Worm (Caenorhabditis elegans): ENCODE results near the gene C27F2.10.
A peak's percentile ranks its signal among the peaks of the same experiment; 100 is the strongest.

Gene C27F2.10

DNA sequence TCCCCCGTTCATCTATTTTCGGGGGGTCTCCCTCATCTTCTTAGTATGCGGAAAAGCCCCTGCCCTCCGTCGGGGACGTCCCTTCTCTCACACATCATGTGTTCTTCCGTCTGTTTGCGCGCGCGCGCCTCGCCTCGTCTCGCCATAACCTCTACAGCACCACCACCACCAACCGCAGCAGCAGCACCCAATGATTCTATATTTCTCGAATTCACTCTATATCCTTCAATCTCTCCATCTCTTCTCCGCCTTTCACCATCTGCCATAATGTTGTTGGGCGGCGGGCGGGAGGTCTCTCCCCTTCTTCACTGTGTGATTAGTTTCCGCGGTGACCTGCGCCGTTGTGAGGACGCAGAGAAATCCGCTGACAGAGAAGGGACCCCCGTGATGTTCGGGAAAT lies 39.3 kb downstream of the C27F2.10 start:
- TF ChIP-seq nhr-77 (tag; optimal IDR thresholded peaks at IDR 0.05) (no peak), C34F6.9 (tag; optimal IDR thresholded peaks at IDR 0.05) (no peak), crh-2 (tag; optimal IDR thresholded peaks at IDR 0.05) (no peak), R02D3.7 (tag; optimal IDR thresholded peaks at IDR 0.05) (no peak), unc-39 (tag; optimal IDR thresholded peaks at IDR 0.05) (no peak), ceh-16 (tag; optimal IDR thresholded peaks at IDR 0.05) (no peak), nhr-10 (tag; optimal IDR thresholded peaks at IDR 0.05) (no peak), sma-9 (GFP tag; optimal IDR thresholded peaks at IDR 0.05) (no peak), sma-9 (tag; optimal IDR thresholded peaks at IDR 0.05) (no peak), F13H6.1 (tag; optimal IDR thresholded peaks at IDR 0.05) (peak; percentile 29), dmd-4 (tag; optimal IDR thresholded peaks at IDR 0.05) (no peak), ceh-82 (tag; optimal IDR thresholded peaks at IDR 0.05) (no peak), nhr-23 (tag; optimal IDR thresholded peaks at IDR 0.05) (no peak), lin-11 (tag; optimal IDR thresholded peaks at IDR 0.05) (peak; percentile 27), peb-1 (tag; optimal IDR thresholded peaks at IDR 0.05) (no peak), unc-55 (GFP tag; optimal IDR thresholded peaks at IDR 0.05) (peak; percentile 6), ama-1 (optimal IDR thresholded peaks at IDR 0.05) (no peak), nhr-12 (tag; optimal IDR thresholded peaks at IDR 0.05) (no peak), nhr-25 (tag; optimal IDR thresholded peaks at IDR 0.05) (no peak), aly-2 (tag; optimal IDR thresholded peaks at IDR 0.05) (no peak), mab-5 (tag; optimal IDR thresholded peaks at IDR 0.05) (no peak), sma-3 (GFP tag; optimal IDR thresholded peaks at IDR 0.05) (no peak), nhr-21 (tag; optimal IDR thresholded peaks at IDR 0.05) (no peak), elt-1 (tag; optimal IDR thresholded peaks at IDR 0.05) (no peak), sem-4 (tag; optimal IDR thresholded peaks at IDR 0.05) (no peak), lin-39 (tag; optimal IDR thresholded peaks at IDR 0.05) (peak; percentile 35)

DNA sequence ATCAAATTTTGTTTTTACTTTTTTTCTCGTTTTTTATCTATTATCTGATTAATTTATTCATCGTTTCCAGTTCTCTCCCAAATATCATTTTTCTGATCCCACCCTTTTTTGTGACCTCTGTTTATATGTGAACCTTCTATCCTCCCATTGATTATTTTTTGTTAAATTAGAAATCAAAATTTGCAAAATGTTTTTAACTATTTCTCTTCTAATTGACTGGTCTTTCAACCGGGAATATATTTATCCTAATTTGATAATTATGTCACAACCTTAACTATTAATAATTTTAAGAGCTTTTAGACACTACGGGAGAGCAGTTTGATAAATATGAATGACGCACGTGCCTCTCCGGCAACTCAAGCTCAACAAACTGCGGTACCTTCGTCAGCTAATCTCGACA lies 42.5 kb downstream of the C27F2.10 start, which contains the start of gene ntl-9:
Gene ntl-9, plus strand, starts transcription at position 301 of the 400 bp plus-strand sequence.
- TF ChIP-seq peb-1 (tag; optimal IDR thresholded peaks at IDR 0.05), result no peak
- no peak for TF ChIP-seq nhr-25 (tag; optimal IDR thresholded peaks at IDR 0.05)
- TF ChIP-seq ceh-82 (tag; optimal IDR thresholded peaks at IDR 0.05), result no peak
- no peak for TF ChIP-seq nhr-12 (tag; optimal IDR thresholded peaks at IDR 0.05)
- TF ChIP-seq blmp-1 (tag; optimal IDR thresholded peaks at IDR 0.05; ENCODE audit: insufficient read depth), result no peak
- TF ChIP-seq elt-3 (tag; optimal IDR thresholded peaks at IDR 0.05), result no peak
- no peak for TF ChIP-seq R02D3.7 (tag; optimal IDR thresholded peaks at IDR 0.05)
- TF ChIP-seq mdl-1 (tag; optimal IDR thresholded peaks at IDR 0.05), result no peak
- no peak for TF ChIP-seq aly-2 (tag; optimal IDR thresholded peaks at IDR 0.05)
- TF ChIP-seq dmd-4 (tag; optimal IDR thresholded peaks at IDR 0.05), result no peak
- TF ChIP-seq nhr-21 (tag; optimal IDR thresholded peaks at IDR 0.05), result no peak

DNA sequence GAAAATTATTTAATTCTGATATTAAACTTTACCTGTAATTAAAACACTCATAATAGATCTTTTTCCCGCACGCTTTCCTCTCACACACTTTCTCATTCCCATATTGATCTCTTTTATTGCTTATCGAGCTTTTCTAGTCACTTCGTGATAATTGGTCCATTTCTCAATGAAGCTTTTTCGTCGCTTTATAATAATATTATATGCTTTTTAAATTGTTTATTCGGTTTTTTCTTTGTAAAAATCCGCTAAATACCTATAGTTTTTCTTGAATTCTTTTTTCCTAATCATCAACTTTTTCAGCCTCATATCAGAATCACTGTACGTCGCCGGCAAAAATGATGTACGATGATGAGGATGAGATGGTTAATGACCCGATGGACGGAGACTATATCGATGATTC lies 47.4 kb downstream of the C27F2.10 start, which contains the start of gene rpb-2:
Gene rpb-2, plus strand, starts transcription at position 301 of the 400 bp plus-strand sequence.
- TF ChIP-seq elt-1 (tag; optimal IDR thresholded peaks at IDR 0.05), result no peak
- TF ChIP-seq ZK546.5 (tag; optimal IDR thresholded peaks at IDR 0.05), result no peak
- TF ChIP-seq elt-3 (tag; optimal IDR thresholded peaks at IDR 0.05), result no peak
- no peak for TF ChIP-seq lin-11 (tag; optimal IDR thresholded peaks at IDR 0.05)
- TF ChIP-seq ztf-11 (tag; optimal IDR thresholded peaks at IDR 0.05), result no peak
- no peak for TF ChIP-seq sem-4 (tag; optimal IDR thresholded peaks at IDR 0.05)
- no peak for TF ChIP-seq unc-55 (GFP tag; optimal IDR thresholded peaks at IDR 0.05)
- no peak for TF ChIP-seq nhr-12 (tag; optimal IDR thresholded peaks at IDR 0.05)
- TF ChIP-seq lin-39 (tag; optimal IDR thresholded peaks at IDR 0.05), result no peak
- no peak for TF ChIP-seq nhr-23 (tag; optimal IDR thresholded peaks at IDR 0.05)
- TF ChIP-seq peb-1 (tag; optimal IDR thresholded peaks at IDR 0.05), result no peak
- TF ChIP-seq nhr-21 (tag; optimal IDR thresholded peaks at IDR 0.05), result no peak
- no peak for TF ChIP-seq fos-1 (tag; optimal IDR thresholded peaks at IDR 0.05)
- no peak for TF ChIP-seq ztf-1 (GFP tag; conservative IDR thresholded peaks at IDR 0.05)
- no peak for TF ChIP-seq R02D3.7 (tag; optimal IDR thresholded peaks at IDR 0.05)
- TF ChIP-seq nhr-25 (tag; optimal IDR thresholded peaks at IDR 0.05), result no peak
- no peak for TF ChIP-seq ceh-16 (tag; optimal IDR thresholded peaks at IDR 0.05)
- TF ChIP-seq lin-13 (GFP tag; optimal IDR thresholded peaks at IDR 0.05), result no peak
- no peak for TF ChIP-seq egl-27 (tag; optimal IDR thresholded peaks at IDR 0.05)
- TF ChIP-seq gmeb-1 (tag; optimal IDR thresholded peaks at IDR 0.05), result no peak

DNA sequence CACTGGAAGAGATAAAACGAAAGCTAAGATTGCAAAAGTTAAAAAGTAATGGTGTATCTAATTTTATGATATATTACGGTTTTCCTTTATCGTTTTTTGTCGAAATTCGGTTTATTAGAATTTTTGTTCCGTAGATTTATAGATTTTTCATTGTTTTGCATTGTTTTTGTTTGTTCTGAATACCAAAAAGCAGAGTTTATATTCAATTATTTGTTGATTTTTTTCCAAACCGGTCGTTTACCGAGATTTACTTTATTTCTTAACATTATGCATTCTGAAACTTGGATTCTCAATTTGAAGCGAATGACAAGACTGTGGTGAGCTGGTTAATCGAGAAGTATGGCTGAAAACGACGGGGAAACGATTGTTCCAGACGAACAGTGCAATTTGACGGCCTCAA lies 49.7 kb downstream of the C27F2.10 start, which contains the start of gene fsn-1:
Gene fsn-1, plus strand, starts transcription at position 301 of the 400 bp plus-strand sequence.
- no peak for TF ChIP-seq gmeb-1 (tag; optimal IDR thresholded peaks at IDR 0.05)
- TF ChIP-seq dmd-4 (tag; optimal IDR thresholded peaks at IDR 0.05), result no peak
